Worm (Caenorhabditis elegans): ENCODE measurements around the gene daf-2.

Gene daf-2

ce11 chrIII:3055878-3056277 is 15.2 kb upstream of the daf-2 start:
- TF ChIP-seq nhr-12 (tag; optimal IDR thresholded peaks at IDR 0.05) (no peak), mdl-1 (tag; optimal IDR thresholded peaks at IDR 0.05) (no peak), gmeb-1 (tag; optimal IDR thresholded peaks at IDR 0.05) (no peak), sma-9 (GFP tag; optimal IDR thresholded peaks at IDR 0.05) (no peak), sma-9 (tag; optimal IDR thresholded peaks at IDR 0.05) (no peak), lin-13 (GFP tag; optimal IDR thresholded peaks at IDR 0.05) (no peak), nhr-11 (tag; optimal IDR thresholded peaks at IDR 0.05) (no peak), nhr-10 (tag; optimal IDR thresholded peaks at IDR 0.05) (no peak), ztf-1 (GFP tag; conservative IDR thresholded peaks at IDR 0.05) (no peak), ceh-16 (tag; optimal IDR thresholded peaks at IDR 0.05) (no peak), nhr-25 (tag; optimal IDR thresholded peaks at IDR 0.05) (no peak), ztf-4 (tag; optimal IDR thresholded peaks at IDR 0.05) (no peak), egl-27 (tag; optimal IDR thresholded peaks at IDR 0.05) (no peak), ZK546.5 (tag; optimal IDR thresholded peaks at IDR 0.05) (no peak), aly-2 (tag; optimal IDR thresholded peaks at IDR 0.05) (no peak)

ce11 chrIII:3047909-3048308 is 7.3 kb upstream of the daf-2 start:
- TF ChIP-seq blmp-1 (tag; optimal IDR thresholded peaks at IDR 0.05; ENCODE audit: insufficient read depth) (peak; percentile 60), C34F6.9 (tag; optimal IDR thresholded peaks at IDR 0.05) (no peak), mdl-1 (tag; optimal IDR thresholded peaks at IDR 0.05) (no peak), nhr-10 (tag; optimal IDR thresholded peaks at IDR 0.05) (no peak), sma-3 (GFP tag; optimal IDR thresholded peaks at IDR 0.05) (no peak), elt-3 (tag; optimal IDR thresholded peaks at IDR 0.05) (no peak)

ce11 chrIII:3047040-3047439 is 6.4 kb upstream of the daf-2 start, which contains the start of gene cutl-25:
Gene cutl-25 (minus strand): TSS chrIII:3047140.
- TF ChIP-seq nhr-10 (tag; optimal IDR thresholded peaks at IDR 0.05) (no peak), nhr-11 (tag; optimal IDR thresholded peaks at IDR 0.05) (no peak), ceh-82 (tag; optimal IDR thresholded peaks at IDR 0.05) (no peak)

- TF ChIP-seq C34F6.9 (tag; optimal IDR thresholded peaks at IDR 0.05), result peak; percentile 75
- TF ChIP-seq unc-55 (GFP tag; optimal IDR thresholded peaks at IDR 0.05), result peak; percentile 47
- TF ChIP-seq lin-13 (GFP tag; optimal IDR thresholded peaks at IDR 0.05), result peak; percentile 5
- TF ChIP-seq F13H6.1 (tag; optimal IDR thresholded peaks at IDR 0.05), result peak; percentile 69
- TF ChIP-seq crh-2 (tag; optimal IDR thresholded peaks at IDR 0.05), result peak; percentile 62
- peak; percentile 94 for TF ChIP-seq nhr-129 (tag; optimal IDR thresholded peaks at IDR 0.05)
- peak; percentile 13 for TF ChIP-seq egl-27 (tag; optimal IDR thresholded peaks at IDR 0.05)
- TF ChIP-seq elt-1 (tag; optimal IDR thresholded peaks at IDR 0.05), result no peak
- peak; percentile 54 for TF ChIP-seq Y55F3AM.14 (GFP tag; optimal IDR thresholded peaks at IDR 0.05)
- TF ChIP-seq mdl-1 (tag; optimal IDR thresholded peaks at IDR 0.05), result peak; percentile 22 to 81
- no peak for TF ChIP-seq ceh-16 (tag; optimal IDR thresholded peaks at IDR 0.05)
- no peak for TF ChIP-seq nhr-6 (tag; optimal IDR thresholded peaks at IDR 0.05)
- no peak for TF ChIP-seq ztf-1 (GFP tag; conservative IDR thresholded peaks at IDR 0.05)
- peak; percentile 33 for TF ChIP-seq ztf-4 (tag; optimal IDR thresholded peaks at IDR 0.05)
- TF ChIP-seq nhr-25 (tag; optimal IDR thresholded peaks at IDR 0.05), result peak; percentile 43
- TF ChIP-seq lsy-2 (tag; optimal IDR thresholded peaks at IDR 0.05), result peak in 1 of 2 experiments; percentile 72
- TF ChIP-seq sma-9 (GFP tag; optimal IDR thresholded peaks at IDR 0.05), result peak; percentile 63
- TF ChIP-seq sma-9 (tag; optimal IDR thresholded peaks at IDR 0.05), result no peak
- peak; percentile 20 for TF ChIP-seq mab-5 (tag; optimal IDR thresholded peaks at IDR 0.05)
- TF ChIP-seq fos-1 (tag; optimal IDR thresholded peaks at IDR 0.05), result peak; percentile 29
- peak; percentile 56 for TF ChIP-seq gmeb-1 (tag; optimal IDR thresholded peaks at IDR 0.05)
- TF ChIP-seq blmp-1 (tag; optimal IDR thresholded peaks at IDR 0.05; ENCODE audit: insufficient read depth), result no peak
- TF ChIP-seq sem-4 (tag; optimal IDR thresholded peaks at IDR 0.05), result peak; percentile 65
Observed at ce11 chrIII:3037346-3037745, 3.3 kb downstream of the daf-2 start.

- no peak for TF ChIP-seq elt-1 (tag; optimal IDR thresholded peaks at IDR 0.05)
- no peak for TF ChIP-seq ztf-4 (tag; optimal IDR thresholded peaks at IDR 0.05)
- TF ChIP-seq sma-3 (GFP tag; optimal IDR thresholded peaks at IDR 0.05), result no peak
- TF ChIP-seq mab-5 (tag; optimal IDR thresholded peaks at IDR 0.05), result no peak
- TF ChIP-seq skn-1 (tag; optimal IDR thresholded peaks at IDR 0.05), result no peak
- peak; percentile 63 for TF ChIP-seq crh-2 (tag; optimal IDR thresholded peaks at IDR 0.05)
- no peak for TF ChIP-seq ztf-11 (tag; optimal IDR thresholded peaks at IDR 0.05)
- no peak for TF ChIP-seq nhr-11 (tag; optimal IDR thresholded peaks at IDR 0.05)
- TF ChIP-seq aly-2 (tag; optimal IDR thresholded peaks at IDR 0.05), result no peak
- peak; percentile 87 for TF ChIP-seq unc-55 (GFP tag; optimal IDR thresholded peaks at IDR 0.05)
- no peak for TF ChIP-seq elt-3 (tag; optimal IDR thresholded peaks at IDR 0.05)
- TF ChIP-seq lsy-2 (tag; optimal IDR thresholded peaks at IDR 0.05), result peak; percentile 35 to 75
- no peak for TF ChIP-seq unc-62 (GFP tag; optimal IDR thresholded peaks at IDR 0.05)
- peak; percentile 60 for TF ChIP-seq nhr-25 (tag; optimal IDR thresholded peaks at IDR 0.05)
- peak; percentile 15 for TF ChIP-seq lin-13 (GFP tag; optimal IDR thresholded peaks at IDR 0.05)
- TF ChIP-seq nhr-129 (tag; optimal IDR thresholded peaks at IDR 0.05), result peak; percentile 85
- no peak for TF ChIP-seq ZK546.5 (tag; optimal IDR thresholded peaks at IDR 0.05)
- no peak for TF ChIP-seq blmp-1 (tag; optimal IDR thresholded peaks at IDR 0.05; ENCODE audit: insufficient read depth)
- TF ChIP-seq nhr-6 (tag; optimal IDR thresholded peaks at IDR 0.05), result peak; percentile 27
- TF ChIP-seq egl-27 (tag; optimal IDR thresholded peaks at IDR 0.05), result peak; percentile 32
- TF ChIP-seq alr-1 (tag; optimal IDR thresholded peaks at IDR 0.05), result no peak
- TF ChIP-seq Y55F3AM.14 (GFP tag; optimal IDR thresholded peaks at IDR 0.05), result no peak
- TF ChIP-seq sem-4 (tag; optimal IDR thresholded peaks at IDR 0.05), result no peak
- peak; percentile 81 to 86 for TF ChIP-seq mdl-1 (tag; optimal IDR thresholded peaks at IDR 0.05)
- peak; percentile 81 for TF ChIP-seq C34F6.9 (tag; optimal IDR thresholded peaks at IDR 0.05)
- TF ChIP-seq ama-1 (optimal IDR thresholded peaks at IDR 0.05), result no peak
- peak; percentile 39 for TF ChIP-seq fos-1 (tag; optimal IDR thresholded peaks at IDR 0.05)
- no peak for TF ChIP-seq unc-39 (tag; optimal IDR thresholded peaks at IDR 0.05)
- TF ChIP-seq peb-1 (tag; optimal IDR thresholded peaks at IDR 0.05), result no peak
- peak; percentile 34 for TF ChIP-seq gmeb-1 (tag; optimal IDR thresholded peaks at IDR 0.05)
- no peak for TF ChIP-seq ztf-1 (GFP tag; conservative IDR thresholded peaks at IDR 0.05)
- TF ChIP-seq sma-9 (GFP tag; optimal IDR thresholded peaks at IDR 0.05), result peak; percentile 76
- no peak for TF ChIP-seq sma-9 (tag; optimal IDR thresholded peaks at IDR 0.05)
- TF ChIP-seq ceh-82 (tag; optimal IDR thresholded peaks at IDR 0.05), result no peak
- peak; percentile 3 for TF ChIP-seq zag-1 (tag; optimal IDR thresholded peaks at IDR 0.05)
Observed at ce11 chrIII:3035977-3036376, 4.7 kb downstream of the daf-2 start.

Data from whole organism, L2 larva.